Worm (Caenorhabditis elegans): ENCODE data around the gene F15E6.5.

DNA sequence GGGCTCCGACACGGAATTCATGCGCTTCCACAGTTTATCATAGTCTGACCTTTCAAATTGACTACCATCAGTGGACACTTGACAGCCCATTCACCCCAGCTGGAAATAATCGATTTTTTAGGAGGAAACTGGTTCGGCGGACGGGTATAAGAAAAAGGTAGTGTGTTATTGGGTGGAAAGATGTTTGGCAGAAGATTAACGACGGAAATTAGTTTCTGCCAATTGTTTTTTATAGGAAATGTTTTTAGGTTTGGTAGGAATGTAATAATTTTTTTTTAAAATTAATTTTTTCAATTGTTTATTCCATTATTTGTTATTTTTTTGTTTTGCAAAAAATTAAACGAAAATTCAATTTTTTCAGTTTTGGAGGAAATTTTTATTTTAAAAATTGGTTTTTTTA lies 9.6 kb downstream of the F15E6.5 start, which contains the start of gene F15E6.9:
- TF ChIP-seq nhr-12 (tag; optimal IDR thresholded peaks at IDR 0.05) = no peak
- TF ChIP-seq unc-62 (GFP tag; optimal IDR thresholded peaks at IDR 0.05) = no peak
- no peak for TF ChIP-seq flh-1 (GFP tag; optimal IDR thresholded peaks at IDR 0.05)
